Worm (Caenorhabditis elegans): ENCODE data around the gene vha-13.

The vha-13 gene

DNA sequence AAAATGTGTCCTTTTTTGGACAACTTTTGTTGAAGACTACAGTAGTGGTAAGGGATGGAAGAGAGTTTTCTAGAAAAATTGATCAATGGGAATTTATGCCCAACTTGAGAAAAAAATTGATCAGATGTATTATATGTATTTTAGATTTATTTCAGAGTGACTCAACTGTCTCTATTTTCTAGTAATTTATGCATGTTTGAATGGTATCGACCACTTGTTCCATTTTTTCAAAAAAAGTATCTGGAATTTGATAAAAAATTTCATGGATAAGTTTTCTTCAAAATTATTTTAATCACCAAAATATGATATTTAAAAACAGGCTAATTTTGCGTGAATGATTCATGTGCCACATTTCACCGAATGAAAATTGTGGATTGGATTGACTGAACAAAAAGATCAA, 40.3 kb downstream of the vha-13 start, which contains the start of gene C15H11.10:
C15H11.10 (plus strand) TSS at position 301 of the 400 bp plus-strand sequence.
- TF ChIP-seq nhr-6 (tag; optimal IDR thresholded peaks at IDR 0.05), result no peak
- TF ChIP-seq ama-1 (optimal IDR thresholded peaks at IDR 0.05), result no peak
- TF ChIP-seq gmeb-1 (tag; optimal IDR thresholded peaks at IDR 0.05), result no peak
- no peak for TF ChIP-seq blmp-1 (tag; optimal IDR thresholded peaks at IDR 0.05; ENCODE audit: insufficient read depth)
- no peak for TF ChIP-seq egl-27 (tag; optimal IDR thresholded peaks at IDR 0.05)
- TF ChIP-seq sem-4 (tag; optimal IDR thresholded peaks at IDR 0.05), result no peak
- TF ChIP-seq sma-3 (GFP tag; optimal IDR thresholded peaks at IDR 0.05), result no peak
- TF ChIP-seq lin-39 (tag; optimal IDR thresholded peaks at IDR 0.05), result no peak
- TF ChIP-seq nhr-129 (tag; optimal IDR thresholded peaks at IDR 0.05), result no peak
- TF ChIP-seq aly-2 (tag; optimal IDR thresholded peaks at IDR 0.05), result no peak
- no peak for TF ChIP-seq dmd-4 (tag; optimal IDR thresholded peaks at IDR 0.05)

DNA sequence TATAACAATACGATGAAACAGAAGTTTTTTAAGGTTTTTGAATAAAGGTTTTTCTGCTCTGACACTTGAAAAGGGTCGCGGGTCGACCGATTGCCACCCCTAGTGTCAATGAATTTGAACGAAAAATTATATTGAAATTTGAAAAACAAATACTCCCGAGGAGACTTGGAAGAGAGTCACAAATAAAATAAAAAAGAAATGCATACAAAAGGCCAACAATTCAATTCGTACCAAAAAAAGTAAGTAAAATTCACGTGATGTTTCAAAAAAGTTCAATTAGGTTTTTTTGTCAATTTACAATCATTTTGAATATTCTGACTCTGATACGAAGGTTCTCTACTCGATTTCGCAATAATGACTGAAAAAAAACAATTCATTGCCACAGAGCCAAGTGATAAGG, 42.0 kb downstream of the vha-13 start, which contains the start of gene C15H11.1:
C15H11.1 (plus strand) TSS at position 301 of the 400 bp plus-strand sequence.
- TF ChIP-seq nhr-10 (tag; optimal IDR thresholded peaks at IDR 0.05) (no peak), gmeb-1 (tag; optimal IDR thresholded peaks at IDR 0.05) (no peak), nhr-21 (tag; optimal IDR thresholded peaks at IDR 0.05) (no peak), zag-1 (tag; optimal IDR thresholded peaks at IDR 0.05) (no peak), egl-27 (tag; optimal IDR thresholded peaks at IDR 0.05) (no peak), nhr-25 (tag; optimal IDR thresholded peaks at IDR 0.05) (no peak), nhr-6 (tag; optimal IDR thresholded peaks at IDR 0.05) (no peak), nhr-12 (tag; optimal IDR thresholded peaks at IDR 0.05) (no peak), blmp-1 (tag; optimal IDR thresholded peaks at IDR 0.05; ENCODE audit: insufficient read depth) (no peak)

DNA sequence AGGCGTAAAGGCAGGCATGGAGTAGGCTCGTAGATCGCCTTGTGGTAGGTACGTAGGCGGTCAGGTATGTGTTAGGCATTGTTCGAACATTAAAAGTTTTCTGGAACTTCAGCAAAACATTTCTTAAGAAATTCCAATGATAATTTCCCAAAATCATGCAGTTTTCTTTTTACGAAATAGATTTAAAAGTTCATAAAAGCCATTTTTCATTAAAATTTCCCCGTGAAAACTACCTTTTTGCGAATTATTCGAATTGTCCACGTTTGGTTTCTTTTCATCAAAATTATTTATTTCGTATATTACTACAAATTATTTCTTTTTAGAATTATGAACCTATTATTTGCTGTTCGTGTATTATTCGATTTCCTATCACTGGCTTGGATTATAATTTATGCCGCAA, 43.2 kb downstream of the vha-13 start, which contains the start of gene C15H11.13:
C15H11.13 (plus strand) TSS at position 301 of the 400 bp plus-strand sequence.
- TF ChIP-seq crh-2 (tag; optimal IDR thresholded peaks at IDR 0.05) (no peak), dmd-4 (tag; optimal IDR thresholded peaks at IDR 0.05) (no peak), ama-1 (optimal IDR thresholded peaks at IDR 0.05) (no peak), sem-4 (tag; optimal IDR thresholded peaks at IDR 0.05) (no peak), nhr-25 (tag; optimal IDR thresholded peaks at IDR 0.05) (no peak), sma-3 (GFP tag; optimal IDR thresholded peaks at IDR 0.05) (no peak), nhr-237 (tag; optimal IDR thresholded peaks at IDR 0.05) (no peak), nhr-23 (tag; optimal IDR thresholded peaks at IDR 0.05) (no peak), unc-55 (GFP tag; optimal IDR thresholded peaks at IDR 0.05) (no peak)

DNA sequence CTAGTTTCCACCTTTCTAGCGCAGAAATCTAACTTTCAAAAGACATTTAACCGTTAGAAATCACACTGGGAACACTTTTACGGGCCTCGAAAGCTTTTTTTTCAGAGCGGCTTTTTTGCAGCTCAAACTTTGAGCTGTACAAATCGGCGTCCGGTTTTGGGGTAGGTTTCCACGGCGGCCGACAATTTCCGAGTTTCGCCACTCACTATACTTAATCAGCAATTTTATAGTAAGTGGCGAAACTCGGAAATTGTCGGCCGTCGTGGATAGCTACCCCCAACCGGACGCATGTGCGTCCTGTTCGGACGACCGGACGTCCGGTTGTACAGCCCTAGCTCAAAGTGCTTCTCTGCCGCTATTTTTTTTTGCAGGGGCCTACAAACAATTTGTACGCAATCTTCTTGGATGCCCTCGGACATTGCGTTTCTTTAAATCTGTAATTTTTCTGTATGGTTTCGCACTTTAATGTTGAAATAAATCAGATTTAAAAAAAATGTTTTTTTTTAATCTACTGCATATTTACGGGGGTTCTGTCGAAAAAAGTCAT, 44.7 kb downstream of the vha-13 start:
- TF ChIP-seq unc-55 (GFP tag; optimal IDR thresholded peaks at IDR 0.05) (no peak), ama-1 (optimal IDR thresholded peaks at IDR 0.05) (no peak), ceh-82 (tag; optimal IDR thresholded peaks at IDR 0.05) (no peak), fos-1 (tag; optimal IDR thresholded peaks at IDR 0.05) (no peak), lin-11 (tag; optimal IDR thresholded peaks at IDR 0.05) (no peak), alr-1 (tag; optimal IDR thresholded peaks at IDR 0.05) (no peak), sma-3 (GFP tag; optimal IDR thresholded peaks at IDR 0.05) (no peak), crh-2 (tag; optimal IDR thresholded peaks at IDR 0.05) (no peak), elt-3 (tag; optimal IDR thresholded peaks at IDR 0.05) (no peak), F13H6.1 (tag; optimal IDR thresholded peaks at IDR 0.05) (no peak), lin-13 (GFP tag; optimal IDR thresholded peaks at IDR 0.05) (no peak), ztf-11 (tag; optimal IDR thresholded peaks at IDR 0.05) (no peak), Y55F3AM.14 (GFP tag; optimal IDR thresholded peaks at IDR 0.05) (no peak)
